Worm (Caenorhabditis elegans): ENCODE measurements around the gene C56C10.4.
A peak's percentile ranks its signal among the peaks of the same experiment; 100 is the strongest.

C56C10.4 gene

ce11 chrII:6535957-6536424 is 46.9 kb upstream of the C56C10.4 start, which contains the start of gene utp-20 (continued):
- TF ChIP-seq ets-5 (GFP tag; IDR thresholded peaks at IDR 0.05): no peak
- TF ChIP-seq Y116A8C.19 (tag; optimal IDR thresholded peaks at IDR 0.05; ENCODE audit: borderline replicate concordance): no peak
- TF ChIP-seq skn-1 (tag; optimal IDR thresholded peaks at IDR 0.05): peak; percentile 59
- no peak for TF ChIP-seq tbx-2 (tag; optimal IDR thresholded peaks at IDR 0.05)
- no peak for TF ChIP-seq mef-2 (tag; optimal IDR thresholded peaks at IDR 0.05)
- TF ChIP-seq elt-2 (tag; optimal IDR thresholded peaks at IDR 0.05): peak; percentile 5
- no peak for TF ChIP-seq mab-9 (GFP tag; IDR thresholded peaks at IDR 0.05)
- peak in 1 of 6 experiments; percentile 35 for TF ChIP-seq elt-3 (tag; optimal IDR thresholded peaks at IDR 0.05)
- no peak for TF ChIP-seq fkh-4 (tag; optimal IDR thresholded peaks at IDR 0.05; ENCODE audit: borderline replicate concordance)
- peak; percentile 3 for TF ChIP-seq fkh-10 (GFP tag; optimal IDR thresholded peaks at IDR 0.05)
- TF ChIP-seq blmp-1 (tag; optimal IDR thresholded peaks at IDR 0.05): peak; percentile 49

- TF ChIP-seq ama-1 (optimal IDR thresholded peaks at IDR 0.05) (no peak), pqm-1 (tag; optimal IDR thresholded peaks at IDR 0.05) (no peak), lin-13 (GFP tag; optimal IDR thresholded peaks at IDR 0.05) (no peak), aly-2 (tag; optimal IDR thresholded peaks at IDR 0.05) (no peak), lin-14 (GFP tag; optimal IDR thresholded peaks at IDR 0.05) (peak; percentile 19)
These were observed 37.9 kb upstream of the C56C10.4 start, which contains the start of gene lron-15 for ce11 chrII:6544842-6545410. Gene lron-15 (minus strand): TSS chrII:6544892.

DNA sequence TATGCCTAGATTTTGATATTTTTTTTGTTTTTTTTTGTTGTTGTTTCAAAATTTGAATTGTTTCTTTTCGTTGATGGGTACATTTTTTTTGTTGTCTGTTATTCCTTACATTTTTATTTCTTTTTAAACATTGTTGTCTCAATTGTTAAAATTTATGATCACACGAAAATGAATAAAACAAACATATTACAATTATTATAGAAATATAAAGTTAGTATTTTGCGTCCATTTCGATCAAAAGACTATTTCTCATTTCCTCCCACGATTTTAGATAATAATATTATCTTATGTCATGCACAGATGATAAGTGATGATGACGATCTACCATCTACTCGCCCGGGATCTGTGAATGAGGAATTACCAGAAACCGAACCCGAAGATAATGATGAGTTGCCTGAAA is 28.2 kb upstream of the C56C10.4 start, which contains the start of gene wrn-1:
Gene wrn-1, plus strand, starts transcription at position 301 of the 400 bp plus-strand sequence.
- TF ChIP-seq zag-1 (tag; optimal IDR thresholded peaks at IDR 0.05) (no peak), lin-15B (tag; optimal IDR thresholded peaks at IDR 0.05) (no peak), sptf-1 (tag; optimal IDR thresholded peaks at IDR 0.05) (no peak), nhr-85 (tag) (no peak), lin-14 (GFP tag; optimal IDR thresholded peaks at IDR 0.05) (no peak), ces-1 (GFP tag; optimal IDR thresholded peaks at IDR 0.05) (no peak), pag-3 (tag; optimal IDR thresholded peaks at IDR 0.05; ENCODE audit: borderline replicate concordance, insufficient read depth) (no peak), lir-3 (tag; optimal IDR thresholded peaks at IDR 0.05; ENCODE audit: poor library complexity) (no peak), pqm-1 (tag; optimal IDR thresholded peaks at IDR 0.05) (no peak)

DNA sequence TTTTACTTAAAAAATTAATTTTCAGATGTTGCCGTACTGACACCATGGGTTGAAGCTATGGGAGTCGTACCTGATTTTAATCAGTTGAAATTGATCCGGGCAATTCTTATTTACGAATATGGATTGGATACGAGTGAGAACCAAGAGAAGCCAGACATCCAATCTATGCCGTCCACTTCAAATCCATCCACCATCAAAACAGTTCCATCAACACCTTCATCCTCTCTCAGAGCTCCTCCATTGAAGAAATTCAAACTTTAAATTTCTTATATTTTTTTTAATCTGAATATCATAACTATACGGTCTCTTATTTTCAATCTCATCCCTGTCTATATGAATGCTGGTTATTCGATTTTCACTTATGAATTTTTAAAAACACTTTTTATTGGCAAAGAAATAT is 24.0 kb upstream of the C56C10.4 start:
- peak in 1 of 2 experiments; percentile 19 for TF ChIP-seq lin-35 (GFP tag; optimal IDR thresholded peaks at IDR 0.05)
- no peak for TF ChIP-seq Y116A8C.19 (tag; optimal IDR thresholded peaks at IDR 0.05; ENCODE audit: borderline replicate concordance)
- TF ChIP-seq efl-1 (optimal IDR thresholded peaks at IDR 0.05): no peak
- peak in 1 of 2 experiments; percentile 14 for TF ChIP-seq efl-1 (GFP tag; optimal IDR thresholded peaks at IDR 0.05 in 1 of 2)
- peak; percentile 64 for TF ChIP-seq ama-1 (optimal IDR thresholded peaks at IDR 0.05)

- no peak for TF ChIP-seq tbx-2 (tag; optimal IDR thresholded peaks at IDR 0.05)
- no peak for TF ChIP-seq egl-13 (tag; optimal IDR thresholded peaks at IDR 0.05)
- no peak for TF ChIP-seq blmp-1 (tag; optimal IDR thresholded peaks at IDR 0.05)
- TF ChIP-seq nhr-20 (tag; optimal IDR thresholded peaks at IDR 0.05): no peak
These were observed 22.6 kb upstream of the C56C10.4 start for ce11 chrII:6560291-6560690.

ce11 chrII:6561300-6561699 is 21.6 kb upstream of the C56C10.4 start, which contains the start of gene F18C5.10:
Gene F18C5.10 (minus strand): TSS chrII:6561444.
- TF ChIP-seq nhr-28 (tag; optimal IDR thresholded peaks at IDR 0.05) (no peak), fkh-10 (GFP tag; optimal IDR thresholded peaks at IDR 0.05) (no peak), jun-1 (tag; optimal IDR thresholded peaks at IDR 0.05) (no peak), fos-1 (tag; optimal IDR thresholded peaks at IDR 0.05) (no peak), unc-30 (tag; optimal IDR thresholded peaks at IDR 0.05) (no peak), sptf-1 (tag; optimal IDR thresholded peaks at IDR 0.05) (no peak), sox-4 (tag; optimal IDR thresholded peaks at IDR 0.05) (no peak), ets-5 (GFP tag; IDR thresholded peaks at IDR 0.05) (no peak), hlh-4 (tag; optimal IDR thresholded peaks at IDR 0.05) (no peak), unc-98 (GFP tag; IDR thresholded peaks at IDR 0.05) (no peak), lsy-2 (tag; optimal IDR thresholded peaks at IDR 0.05) (peak in 1 of 2 experiments; percentile 26), alr-1 (tag; optimal IDR thresholded peaks at IDR 0.05; ENCODE audit: borderline replicate concordance) (no peak), Y116A8C.19 (tag; optimal IDR thresholded peaks at IDR 0.05; ENCODE audit: borderline replicate concordance) (no peak), irx-1 (tag; optimal IDR thresholded peaks at IDR 0.05) (no peak), pqm-1 (tag; optimal IDR thresholded peaks at IDR 0.05) (no peak), nhr-71 (tag; optimal IDR thresholded peaks at IDR 0.05) (no peak), ceh-63 (GFP tag; optimal IDR thresholded peaks at IDR 0.05) (no peak), mdl-1 (tag; optimal IDR thresholded peaks at IDR 0.05) (peak in 1 of 2 experiments; percentile 1), lin-35 (GFP tag; optimal IDR thresholded peaks at IDR 0.05) (peak in 1 of 2 experiments; percentile 44), C16A3.4 (tag; optimal IDR thresholded peaks at IDR 0.05) (peak; percentile 20), nhr-20 (tag; optimal IDR thresholded peaks at IDR 0.05) (no peak)
